Worm (Caenorhabditis elegans): ENCODE measurements around the gene cgt-3.
"Not testable (repeated sequence)": the region's sequence is repeated elsewhere in the genome, so short reads cannot be mapped to it uniquely, and the experiment has no call there.

- not testable (repeated sequence) for TF ChIP-seq snpc-4 (tag; optimal IDR thresholded peaks at IDR 0.05); mdl-1 (tag; optimal IDR thresholded peaks at IDR 0.05); nhr-28 (tag; optimal IDR thresholded peaks at IDR 0.05); nfya-1 (tag; optimal IDR thresholded peaks at IDR 0.05; ENCODE audit: insufficient read depth); ZK546.5 (tag; optimal IDR thresholded peaks at IDR 0.05); unc-39 (tag; optimal IDR thresholded peaks at IDR 0.05); ceh-28 (tag; optimal IDR thresholded peaks at IDR 0.05); skn-1 (tag; optimal IDR thresholded peaks at IDR 0.05); pha-4 (tag; optimal IDR thresholded peaks at IDR 0.05); nhr-237 (tag; optimal IDR thresholded peaks at IDR 0.05)
Measured at ce11 chrII:5876511-5876910, 34.6 kb upstream of the cgt-3 start, which contains the start of gene F55C12.2.
